Worm (Caenorhabditis elegans): ENCODE data around the gene nhr-262.

- TF ChIP-seq efl-1 (GFP tag; optimal IDR thresholded peaks at IDR 0.05) (peak; percentile 79), lin-35 (GFP tag; optimal IDR thresholded peaks at IDR 0.05) (no peak), Y95B8A.8 (GFP tag; IDR thresholded peaks at IDR 0.05) (no peak), hlh-26 (GFP tag; conservative IDR thresholded peaks at IDR 0.05) (no peak), F10E7.11 (tag; optimal IDR thresholded peaks at IDR 0.05) (no peak)
These were observed 45.3 kb downstream of the nhr-262 start for ce11 chrV:16950036-16950435.
